Worm (Caenorhabditis elegans) whole organism, young adult: Measurements from ENCODE around the gene rnp-2.

Experiments
- B0261.1 ChIP-seq: sonication (generic microtip); optimal IDR thresholded peaks from 2 replicates; lab custom pipeline; 2016; ENCODE audit warnings: mild to moderate bottlenecking, missing genetic modification characterization, moderate library complexity, missing compliant biosample characterization
- D2030.7 ChIP-seq: fragments of 200-800 bp; sonication (Bioruptor generic); IDR thresholded peaks from 2 replicates; pipeline ENCODE4 v1.3.6; 2022; ENCODE audit warnings: missing genetic modification reagents, missing genetic modification characterization, missing compliant biosample characterization
- F10E7.11 ChIP-seq: sonication (generic microtip); optimal IDR thresholded peaks from 2 replicates; lab custom pipeline; 2017; ENCODE audit warnings: mild to moderate bottlenecking, missing genetic modification characterization, moderate library complexity, missing compliant biosample characterization
- F55B11.4 ChIP-seq: sonication (generic microtip); optimal IDR thresholded peaks from 2 replicates; lab custom pipeline; 2016; ENCODE audit warnings: missing compliant biosample characterization, missing genetic modification characterization, borderline replicate concordance; ENCODE audit not compliant: insufficient read depth
- F57C9.4 ChIP-seq: sonication (generic microtip); optimal IDR thresholded peaks from 2 replicates; lab custom pipeline; 2017; ENCODE audit warnings: mild to moderate bottlenecking, missing genetic modification characterization, missing compliant biosample characterization
- Y53G8AR.9 ChIP-seq: fragments of 200-800 bp; sonication (Bioruptor generic); conservative IDR thresholded peaks from 2 replicates; pipeline ENCODE4 v1.3.6; 2022; ENCODE audit warnings: missing genetic modification reagents, missing genetic modification characterization, missing compliant biosample characterization
- akir-1 ChIP-seq: fragments of 200-800 bp; sonication (Bioruptor generic); optimal IDR thresholded peaks from 2 replicates; lab custom pipeline; 2018; ENCODE audit warnings: mild to moderate bottlenecking, missing genetic modification characterization, moderate library complexity, missing compliant biosample characterization
- ama-1 ChIP-seq, 3 experiments: fragments of 150-350 bp in 1 of 3; sonication (generic microtip) in 2 of 3; optimal IDR thresholded peaks; 2 replicates each; lab custom pipeline; 2014 to 2018; ENCODE audit warnings: missing biosample characterization in 2 of 3, missing genetic modification characterization in 2 of 3, missing genetic modification reagents in 2 of 3
- athp-1 ChIP-seq: sonication (generic microtip); optimal IDR thresholded peaks from 2 replicates; lab custom pipeline; 2017; ENCODE audit warnings: mild to moderate bottlenecking, missing genetic modification characterization, missing compliant biosample characterization
- bed-2 ChIP-seq: fragments of 200-800 bp; sonication (Bioruptor generic); IDR thresholded peaks from 2 replicates; pipeline ENCODE4 v1.3.6; 2022; ENCODE audit warnings: missing genetic modification reagents, missing genetic modification characterization, missing compliant biosample characterization
- ceh-58 ChIP-seq: fragments of 200-800 bp; sonication (Bioruptor generic); IDR thresholded peaks from 2 replicates; pipeline ENCODE4 v1.3.6; 2022; ENCODE audit warnings: missing genetic modification characterization, missing compliant biosample characterization
- ceh-79 ChIP-seq: sonication (generic microtip); optimal IDR thresholded peaks from 2 replicates; lab custom pipeline; 2017; ENCODE audit warnings: mild to moderate bottlenecking, missing genetic modification characterization, missing compliant biosample characterization
- egl-44 ChIP-seq: fragments of 200-800 bp; sonication (Bioruptor generic); IDR thresholded peaks from 2 replicates; pipeline ENCODE4 v1.3.6; 2022; ENCODE audit warnings: missing genetic modification reagents, missing genetic modification characterization, missing compliant biosample characterization
- gei-17 ChIP-seq: fragments of 200-800 bp; sonication (Bioruptor generic); optimal IDR thresholded peaks from 2 replicates; lab custom pipeline; 2018; ENCODE audit warnings: mild to moderate bottlenecking, missing genetic modification characterization, missing compliant biosample characterization
- him-1 ChIP-seq: sonication (generic microtip); optimal IDR thresholded peaks from 2 replicates; lab custom pipeline; 2016; ENCODE audit warnings: missing genotype, missing genetic modification reagents, missing genetic modification characterization, missing compliant biosample characterization
- let-607 ChIP-seq, 2 experiments: fragments of 200-800 bp in 1 of 2; sonication (Bioruptor generic) in 1 of 2; sonication (generic microtip) in 1 of 2; optimal IDR thresholded peaks; 2 replicates each; lab custom pipeline; 2016 to 2018; ENCODE audit warnings: mild to moderate bottlenecking in 2 of 2, missing compliant biosample characterization in 2 of 2, missing genetic modification characterization in 2 of 2, moderate library complexity in 2 of 2, missing genotype in 1 of 2
- lin-54 ChIP-seq: fragments of 200-800 bp; sonication (Bioruptor generic); optimal IDR thresholded peaks from 2 replicates; lab custom pipeline; 2018; ENCODE audit warnings: mild to moderate bottlenecking, missing genetic modification characterization, missing compliant biosample characterization
- madf-10 ChIP-seq: sonication (generic microtip); optimal IDR thresholded peaks from 2 replicates; lab custom pipeline; 2016; ENCODE audit warnings: mild to moderate bottlenecking, missing genetic modification characterization, missing compliant biosample characterization
- madf-6 ChIP-seq: fragments of 200-800 bp; sonication (Bioruptor generic); IDR thresholded peaks from 2 replicates; pipeline ENCODE4 v1.3.6; 2022; ENCODE audit warnings: missing genetic modification reagents, missing genetic modification characterization, missing compliant biosample characterization
- mel-28 ChIP-seq: sonication (generic microtip); optimal IDR thresholded peaks from 2 replicates; lab custom pipeline; 2016; ENCODE audit warnings: borderline replicate concordance, mild to moderate bottlenecking, missing genetic modification characterization, missing compliant biosample characterization
- mxl-1 ChIP-seq: sonication (generic microtip); optimal IDR thresholded peaks from 2 replicates; lab custom pipeline; 2016; ENCODE audit warnings: missing genetic modification characterization, missing compliant biosample characterization
- nfya-1 ChIP-seq: sonication (generic microtip); optimal IDR thresholded peaks from 2 replicates; lab custom pipeline; 2017; ENCODE audit warnings: antibody characterized with exemption, missing compliant biosample characterization, missing genetic modification characterization, borderline replicate concordance; ENCODE audit not compliant: insufficient read depth
- nfya-2 ChIP-seq: fragments of 200-800 bp; sonication (Bioruptor generic); IDR thresholded peaks from 2 replicates; pipeline ENCODE4 v1.3.6; 2022; ENCODE audit warnings: missing genetic modification reagents, missing genetic modification characterization, missing compliant biosample characterization
- nfyb-1 ChIP-seq: fragments of 200-800 bp; sonication (Bioruptor generic); IDR thresholded peaks from 2 replicates; pipeline ENCODE4 v1.3.6; 2022; ENCODE audit warnings: missing genetic modification reagents, missing genetic modification characterization, missing compliant biosample characterization
- nhr-80 ChIP-seq: sonication (generic microtip); optimal IDR thresholded peaks from 2 replicates; lab custom pipeline; 2016; ENCODE audit warnings: missing genetic modification characterization, missing compliant biosample characterization
- pbrm-1 ChIP-seq: fragments of 200-800 bp; sonication (Bioruptor generic); IDR thresholded peaks from 2 replicates; pipeline ENCODE4 v1.3.6; 2022; ENCODE audit warnings: missing genetic modification reagents, missing genetic modification characterization, missing compliant biosample characterization
- rec-8 ChIP-seq, 2 experiments: sonication (generic microtip); optimal IDR thresholded peaks; 2 replicates each; lab custom pipeline; 2016; ENCODE audit warnings: mild to moderate bottlenecking in 2 of 2, missing genetic modification characterization in 2 of 2, missing genetic modification reagents in 2 of 2, missing genotype in 2 of 2, missing biosample characterization in 1 of 2, missing compliant biosample characterization in 1 of 2, moderate library complexity in 1 of 2
- repo-1 ChIP-seq: sonication (generic microtip); optimal IDR thresholded peaks from 2 replicates; lab custom pipeline; 2017; ENCODE audit warnings: mild to moderate bottlenecking, missing genetic modification characterization, missing compliant biosample characterization
- snpc-4 ChIP-seq, 5 experiments: fragments of 150-350 bp in 1 of 5; sonication (generic microtip) in 4 of 5; optimal IDR thresholded peaks; 2 replicates each; lab custom pipeline; 2014 to 2018; ENCODE audit warnings: missing genetic modification characterization in 5 of 5, missing biosample characterization in 3 of 5, antibody characterized with exemption in 2 of 5, mild to moderate bottlenecking in 2 of 5, missing compliant biosample characterization in 2 of 5, missing genotype in 2 of 5, moderate library complexity in 2 of 5, missing genetic modification reagents in 1 of 5
- somi-1 ChIP-seq: fragments of 200-800 bp; sonication (Bioruptor generic); optimal IDR thresholded peaks from 2 replicates; lab custom pipeline; 2018; ENCODE audit warnings: mild to moderate bottlenecking, missing genetic modification characterization, missing compliant biosample characterization
- unc-62 ChIP-seq: fragments of 150-350 bp; optimal IDR thresholded peaks from 2 replicates; lab custom pipeline; 2014; ENCODE audit warnings: missing biosample characterization, missing genetic modification reagents, missing genetic modification characterization
- zfh-2 ChIP-seq: fragments of 200-800 bp; sonication (Bioruptor generic); conservative IDR thresholded peaks from 2 replicates; pipeline ENCODE4 v1.3.6; 2022; ENCODE audit warnings: missing genetic modification reagents, missing genetic modification characterization, missing compliant biosample characterization
- zim-3 ChIP-seq: sonication (generic microtip); optimal IDR thresholded peaks from 2 replicates; lab custom pipeline; 2017; ENCODE audit warnings: mild to moderate bottlenecking, missing genetic modification characterization, moderate library complexity, missing compliant biosample characterization
- ztf-3 ChIP-seq: fragments of 200-800 bp; sonication (Bioruptor generic); optimal IDR thresholded peaks from 2 replicates; lab custom pipeline; 2018; ENCODE audit warnings: mild to moderate bottlenecking, missing genetic modification characterization, missing compliant biosample characterization

Gene rnp-2

ce11 chrIV:4154641-4155040, 17.2 kb upstream of the rnp-2 start, which contains the start of gene K08D10.14:
Gene K08D10.14 (plus strand): TSS chrIV:4154941.
- TF ChIP-seq madf-10 (tag; lab: Kevin White, UChicago) (no peak), lin-54 (GFP tag; lab: Kevin White, UChicago) (no peak), gei-17 (no peak), madf-6 (no peak), nhr-80 (tag; lab: Kevin White, UChicago) (peak; percentile 17)

DNA sequence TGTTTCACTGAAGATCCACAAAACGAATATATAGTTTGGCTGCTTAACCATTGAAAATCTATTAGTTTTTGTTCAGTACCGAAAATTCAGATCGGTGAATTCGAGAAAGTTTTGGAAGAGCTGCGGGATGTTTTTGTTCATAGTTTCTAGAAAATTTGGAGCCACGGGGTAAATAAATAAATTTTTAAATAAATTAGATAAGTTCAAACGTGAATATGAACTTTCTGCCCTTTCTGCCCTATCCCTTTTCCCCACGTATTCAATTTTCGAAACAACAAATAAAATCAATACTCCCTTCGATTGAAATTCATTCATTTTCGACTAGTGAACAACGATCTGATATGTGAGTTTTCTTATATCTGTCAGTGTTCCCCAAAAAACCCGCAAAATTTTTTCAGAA, 9.8 kb upstream of the rnp-2 start, which contains the start of gene scrm-5:
scrm-5 (plus strand) TSS at position 301 of the 400 bp plus-strand sequence.
- no peak for TF ChIP-seq let-607 (tag; optimal IDR thresholded peaks at IDR 0.05; lab: Kevin White, UChicago)
- TF ChIP-seq zim-3, result no peak
- TF ChIP-seq somi-1 (GFP tag; lab: Kevin White, UChicago), result no peak
- no peak for TF ChIP-seq repo-1 (tag; lab: Kevin White, UChicago)
- TF ChIP-seq B0261.1 (tag; lab: Kevin White, UChicago), result no peak
- TF ChIP-seq nfya-2 (GFP tag; lab: Robert Waterston, UW), result no peak
- no peak for TF ChIP-seq Y53G8AR.9
- TF ChIP-seq mxl-1 (tag; lab: Kevin White, UChicago), result no peak
- TF ChIP-seq bed-2 (GFP tag; lab: Robert Waterston, UW), result no peak

DNA sequence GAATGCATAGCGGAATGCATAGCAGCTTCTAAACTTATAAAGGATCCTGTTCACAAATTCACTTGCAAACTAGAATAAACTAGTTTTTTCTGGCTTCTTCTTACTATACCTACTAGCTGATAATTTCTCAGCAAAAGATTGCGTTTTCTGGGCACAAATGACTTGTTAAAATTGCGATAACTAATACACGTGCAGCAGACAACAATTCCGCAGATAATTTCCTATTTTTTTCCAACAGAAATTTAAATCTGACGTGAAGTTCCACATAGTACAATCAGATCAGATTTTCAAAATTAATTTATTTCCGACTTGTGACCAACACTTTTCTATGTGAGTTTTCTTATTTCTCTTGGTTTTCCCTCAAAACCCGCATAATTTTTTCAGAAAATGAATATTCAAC, 7.5 kb upstream of the rnp-2 start, which contains the start of gene scrm-8:
scrm-8 (plus strand) TSS at position 301 of the 400 bp plus-strand sequence.
- TF ChIP-seq akir-1 (no peak), F55B11.4 (tag; lab: Kevin White, UChicago) (no peak), let-607 (tag; optimal IDR thresholded peaks at IDR 0.05; lab: Kevin White, UChicago) (no peak)

- TF ChIP-seq ama-1 (optimal IDR thresholded peaks at IDR 0.05; lab: Kevin White, UChicago) (no peak), ama-1 (GFP tag; optimal IDR thresholded peaks at IDR 0.05; lab: Kevin White, UChicago) (no peak), bed-2 (GFP tag; lab: Robert Waterston, UW) (no peak), egl-44 (no peak), mel-28 (tag; lab: Kevin White, UChicago) (no peak), F10E7.11 (tag; lab: Kevin White, UChicago) (no peak), athp-1 (tag; lab: Kevin White, UChicago) (no peak), ceh-58 (GFP tag; lab: Robert Waterston, UW) (no peak), unc-62 (GFP tag; lab: Kevin White, UChicago) (no peak), F57C9.4 (tag; lab: Kevin White, UChicago) (no peak), nfya-1 (tag; lab: Kevin White, UChicago) (no peak), F55B11.4 (tag; lab: Kevin White, UChicago) (no peak), snpc-4 (GFP tag; optimal IDR thresholded peaks at IDR 0.05; lab: Kevin White, UChicago) (no peak), snpc-4 (tag; optimal IDR thresholded peaks at IDR 0.05; lab: Kevin White, UChicago) (no peak), D2030.7 (no peak), ceh-79 (tag; lab: Kevin White, UChicago) (no peak), zfh-2 (GFP tag; lab: Robert Waterston, UW) (no peak), nfyb-1 (GFP tag; lab: Robert Waterston, UW) (no peak), pbrm-1 (GFP tag; lab: Robert Waterston, UW) (no peak), rec-8 (tag; optimal IDR thresholded peaks at IDR 0.05; lab: Kevin White, UChicago) (no peak), ztf-3 (no peak), him-1 (tag; lab: Kevin White, UChicago) (no peak)
These were observed 4.6 kb upstream of the rnp-2 start for ce11 chrIV:4167296-4167695.
